Worm (Caenorhabditis elegans) whole organism, L3 larva: ENCODE results near the gene kcnl-1.

Source experiments
- ZK546.5 ChIP-seq: sonication (generic microtip); optimal IDR thresholded peaks from 2 replicates; lab custom pipeline; 2017; ENCODE audit warnings: missing biosample characterization, missing genetic modification characterization
- aly-2 ChIP-seq: fragments of 150-350 bp; optimal IDR thresholded peaks from 2 replicates; lab custom pipeline; 2014; ENCODE audit warnings: missing biosample characterization, missing genetic modification characterization
- ama-1 ChIP-seq: fragments of 150-350 bp; optimal IDR thresholded peaks from 2 replicates; lab custom pipeline; 2018
- ceh-16 ChIP-seq: sonication (generic microtip); optimal IDR thresholded peaks from 2 replicates; lab custom pipeline; 2017; ENCODE audit warnings: missing biosample characterization, missing genetic modification characterization
- ceh-28 ChIP-seq: fragments of 150-350 bp; optimal IDR thresholded peaks from 2 replicates; lab custom pipeline; 2014; ENCODE audit warnings: missing biosample characterization, missing genetic modification reagents, missing genetic modification characterization
- ceh-82 ChIP-seq: fragments of 150-350 bp; optimal IDR thresholded peaks from 2 replicates; lab custom pipeline; 2014; ENCODE audit warnings: missing biosample characterization, missing genetic modification characterization
- ceh-9 ChIP-seq: sonication (generic microtip); optimal IDR thresholded peaks from 2 replicates; lab custom pipeline; 2018; ENCODE audit warnings: missing biosample characterization, missing genetic modification characterization
- egl-27 ChIP-seq: sonication (generic microtip); optimal IDR thresholded peaks from 4 replicates; lab custom pipeline; 2017; ENCODE audit warnings: missing biosample characterization, missing genetic modification reagents, missing genetic modification characterization
- egl-5 ChIP-seq: fragments of 150-350 bp; optimal IDR thresholded peaks from 2 replicates; lab custom pipeline; 2017; ENCODE audit warnings: missing biosample characterization, missing genetic modification reagents, missing genetic modification characterization, inconsistent platforms
- elt-1 ChIP-seq: fragments of 150-350 bp; optimal IDR thresholded peaks from 2 replicates; lab custom pipeline; 2014; ENCODE audit warnings: missing biosample characterization, missing genetic modification characterization
- elt-3 ChIP-seq, 3 experiments: fragments of 150-350 bp in 1 of 3; sonication (generic microtip) in 2 of 3; optimal IDR thresholded peaks; 2 replicates in 2 of 3; 4 replicates in 1 of 3; lab custom pipeline; 2014 to 2017; ENCODE audit warnings: missing biosample characterization in 3 of 3, missing genetic modification characterization in 3 of 3
- eor-1 ChIP-seq, 2 experiments: fragments of 150-350 bp; optimal IDR thresholded peaks; 2 replicates each; lab custom pipeline; 2014 to 2018; ENCODE audit warnings: missing biosample characterization in 2 of 2, missing genetic modification characterization in 2 of 2
- hmg-11 ChIP-seq: sonication (generic microtip); optimal IDR thresholded peaks from 2 replicates; lab custom pipeline; 2016; ENCODE audit warnings: missing genetic modification characterization, missing compliant biosample characterization
- jun-1 ChIP-seq: fragments of 150-350 bp; optimal IDR thresholded peaks from 2 replicates; lab custom pipeline; 2014; ENCODE audit warnings: missing biosample characterization, missing genetic modification reagents, missing genetic modification characterization
- lin-39 ChIP-seq: fragments of 150-350 bp; optimal IDR thresholded peaks from 2 replicates; lab custom pipeline; 2018; ENCODE audit warnings: missing biosample characterization, missing genetic modification reagents, missing genetic modification characterization
- lsy-12 ChIP-seq: sonication (generic microtip); optimal IDR thresholded peaks from 2 replicates; lab custom pipeline; 2016; ENCODE audit warnings: mild to moderate bottlenecking, missing genetic modification characterization, missing compliant biosample characterization
- mdl-1 ChIP-seq: fragments of 150-350 bp; optimal IDR thresholded peaks from 2 replicates; lab custom pipeline; 2014; ENCODE audit warnings: missing biosample characterization, missing genetic modification characterization
- mml-1 ChIP-seq: fragments of 150-350 bp; sonication (generic microtip); optimal IDR thresholded peaks from 3 replicates; lab custom pipeline; 2014; ENCODE audit warnings: missing biosample characterization, missing genetic modification characterization
- nfya-1 ChIP-seq: sonication (generic microtip); optimal IDR thresholded peaks from 2 replicates; lab custom pipeline; 2017; ENCODE audit warnings: missing genetic modification characterization, mild to moderate bottlenecking, missing compliant biosample characterization, antibody characterized with exemption, moderate library complexity; ENCODE audit not compliant: insufficient read depth
- nhr-237 ChIP-seq: fragments of 150-350 bp; optimal IDR thresholded peaks from 2 replicates; lab custom pipeline; 2014; ENCODE audit warnings: missing biosample characterization, missing genetic modification characterization
- nhr-25 ChIP-seq: sonication (generic microtip); optimal IDR thresholded peaks from 2 replicates; lab custom pipeline; 2017; ENCODE audit warnings: missing biosample characterization, missing genetic modification characterization
- nhr-28 ChIP-seq: fragments of 150-350 bp; optimal IDR thresholded peaks from 2 replicates; lab custom pipeline; 2014; ENCODE audit warnings: missing biosample characterization, missing genetic modification characterization
- nhr-43 ChIP-seq: sonication (generic microtip); optimal IDR thresholded peaks from 2 replicates; lab custom pipeline; 2016; ENCODE audit warnings: mild to moderate bottlenecking, missing genetic modification characterization, missing compliant biosample characterization; ENCODE audit not compliant: poor library complexity, severe bottlenecking
- nhr-67 ChIP-seq: fragments of 150-350 bp; optimal IDR thresholded peaks from 2 replicates; lab custom pipeline; 2014; ENCODE audit warnings: missing biosample characterization, missing genetic modification characterization
- nhr-77 ChIP-seq: fragments of 150-350 bp; optimal IDR thresholded peaks from 2 replicates; lab custom pipeline; 2014; ENCODE audit warnings: missing biosample characterization, missing genetic modification characterization
- pha-4 ChIP-seq: fragments of 150-350 bp; optimal IDR thresholded peaks from 2 replicates; lab custom pipeline; 2014; ENCODE audit warnings: missing biosample characterization, missing genetic modification reagents, missing genetic modification characterization
- pqm-1 ChIP-seq: fragments of 150-350 bp; optimal IDR thresholded peaks from 2 replicates; lab custom pipeline; 2017; ENCODE audit warnings: missing biosample characterization, missing genetic modification characterization, inconsistent platforms
- sea-2 ChIP-seq: fragments of 150-350 bp; sonication (generic microtip); optimal IDR thresholded peaks from 4 replicates; lab custom pipeline; 2014; ENCODE audit warnings: missing biosample characterization, missing genetic modification reagents, missing genetic modification characterization
- skn-1 ChIP-seq: fragments of 150-350 bp; optimal IDR thresholded peaks from 2 replicates; lab custom pipeline; 2014; ENCODE audit warnings: missing biosample characterization, missing genetic modification characterization
- tbx-2 ChIP-seq: sonication (generic microtip); optimal IDR thresholded peaks from 2 replicates; lab custom pipeline; 2016; ENCODE audit warnings: mild to moderate bottlenecking, missing genetic modification characterization, missing compliant biosample characterization
- unc-62 ChIP-seq: fragments of 150-350 bp; sonication (generic microtip); optimal IDR thresholded peaks from 4 replicates; lab custom pipeline; 2014; ENCODE audit warnings: missing biosample characterization, missing genetic modification reagents, missing genetic modification characterization
- zag-1 ChIP-seq: fragments of 150-350 bp; optimal IDR thresholded peaks from 2 replicates; lab custom pipeline; 2014; ENCODE audit warnings: missing biosample characterization, missing genetic modification characterization
- ztf-11 ChIP-seq: fragments of 150-350 bp; optimal IDR thresholded peaks from 2 replicates; lab custom pipeline; 2014; ENCODE audit warnings: missing biosample characterization, missing genetic modification characterization
- ztf-4 ChIP-seq: fragments of 150-350 bp; optimal IDR thresholded peaks from 2 replicates; lab custom pipeline; 2014; ENCODE audit warnings: missing biosample characterization, missing genetic modification characterization

The kcnl-1 gene

DNA sequence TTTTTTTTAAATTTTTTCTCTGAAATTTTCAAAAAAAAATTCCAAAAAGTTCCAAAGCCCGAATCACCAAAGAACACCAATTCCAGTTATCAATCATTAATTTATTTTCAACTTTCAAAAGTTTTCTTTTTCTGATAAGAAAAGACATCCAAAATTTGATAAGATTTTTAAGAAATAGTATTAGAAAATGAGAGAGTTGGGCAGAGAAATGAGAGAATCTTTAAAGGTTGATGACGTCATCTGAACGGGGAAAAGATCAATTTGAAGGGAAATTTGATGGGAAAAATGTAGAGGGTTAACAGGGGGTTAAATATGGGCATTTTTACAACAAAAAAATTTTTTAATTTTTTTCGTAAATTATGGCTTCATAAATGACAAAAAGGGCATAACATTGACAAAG lies 31.7 kb upstream of the kcnl-1 start (continued):
- TF ChIP-seq mml-1 (tag; lab: Kevin White, UChicago) = no peak

- TF ChIP-seq mdl-1 (tag; lab: Kevin White, UChicago) (no peak), nhr-237 (no peak), nhr-28 (no peak), egl-5 (no peak), pha-4 (tag; lab: Kevin White, UChicago) (no peak), tbx-2 (tag; lab: Kevin White, UChicago) (no peak), pqm-1 (no peak), elt-1 (tag; lab: Kevin White, UChicago) (no peak), sea-2 (GFP tag; lab: Kevin White, UChicago) (no peak), nhr-67 (no peak), nhr-25 (tag; lab: Kevin White, UChicago) (no peak), ceh-16 (no peak), skn-1 (tag; lab: Kevin White, UChicago) (no peak), ceh-28 (no peak), egl-27 (tag; lab: Kevin White, UChicago) (no peak), nhr-43 (tag; lab: Kevin White, UChicago) (no peak), elt-3 (tag; optimal IDR thresholded peaks at IDR 0.05; lab: Kevin White, UChicago) (no peak)
These were observed 24.3 kb upstream of the kcnl-1 start for ce11 chrV:19540916-19541315.

- TF ChIP-seq egl-5 (no peak), hmg-11 (no peak), nhr-25 (tag; lab: Kevin White, UChicago) (no peak), lin-39 (tag; lab: Kevin White, UChicago) (no peak), nhr-77 (tag; lab: Kevin White, UChicago) (no peak), sea-2 (GFP tag; lab: Kevin White, UChicago) (no peak), nfya-1 (tag; lab: Kevin White, UChicago) (no peak), ztf-4 (no peak), ceh-16 (no peak), elt-1 (tag; lab: Kevin White, UChicago) (no peak), lsy-12 (tag; lab: Kevin White, UChicago) (no peak), eor-1 (tag; optimal IDR thresholded peaks at IDR 0.05; lab: Kevin White, UChicago) (no peak), ama-1 (lab: Kevin White, UChicago) (no peak), zag-1 (tag; lab: Kevin White, UChicago) (no peak), ZK546.5 (no peak), unc-62 (GFP tag; lab: Kevin White, UChicago) (no peak), nhr-237 (no peak), ceh-9 (tag; lab: Kevin White, UChicago) (no peak), jun-1 (tag; lab: Kevin White, UChicago) (no peak)
These were observed 21.7 kb upstream of the kcnl-1 start for ce11 chrV:19543509-19543908.

DNA sequence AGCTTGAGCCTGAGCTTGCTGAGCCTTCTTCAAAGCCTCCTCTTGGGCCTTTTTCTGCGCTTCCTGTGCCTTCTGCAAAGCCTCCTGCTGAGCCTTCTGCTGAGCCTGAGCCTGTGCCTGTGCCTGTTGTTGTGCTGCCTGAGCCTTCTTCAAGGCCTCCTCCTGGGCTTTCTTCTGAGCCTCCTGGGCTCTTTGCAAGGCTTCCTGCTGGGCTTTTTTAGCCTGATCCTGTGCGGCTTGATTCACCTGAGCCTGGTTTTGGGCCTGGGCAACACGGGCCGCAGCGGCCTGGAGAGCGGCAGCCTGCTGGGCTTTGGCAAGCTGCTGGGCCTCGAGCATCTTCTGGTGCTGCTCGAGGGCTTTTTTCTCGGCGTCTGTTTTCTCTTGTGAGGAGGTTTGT lies 20.2 kb upstream of the kcnl-1 start:
- no peak for TF ChIP-seq nhr-67

DNA sequence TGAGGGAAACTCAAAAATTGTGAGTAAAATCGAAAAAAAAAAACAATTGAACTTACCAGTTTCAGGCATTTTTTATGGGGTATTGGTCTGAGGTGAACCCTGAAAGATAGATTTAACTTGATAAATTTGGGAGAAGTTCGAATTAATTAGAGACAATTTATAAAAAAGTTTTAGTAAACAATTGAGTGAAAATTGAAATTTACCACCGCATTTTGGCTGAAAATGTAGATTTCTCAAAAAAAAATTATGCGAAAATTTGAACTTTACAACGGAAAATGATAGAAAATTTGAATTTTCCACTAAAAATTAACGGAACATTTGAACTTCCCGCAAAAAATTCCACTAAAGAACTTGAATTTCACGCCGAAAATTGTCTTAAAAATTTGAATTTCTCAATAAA lies 19.1 kb upstream of the kcnl-1 start, which contains the start of gene Y43F8B.1:
TSS of gene Y43F8B.1 (minus strand) at position 101 of the 400 bp plus-strand sequence.
- TF ChIP-seq ceh-16 (no peak), aly-2 (tag; lab: Kevin White, UChicago) (no peak), nhr-67 (no peak), ztf-11 (tag; lab: Kevin White, UChicago) (no peak), pha-4 (tag; lab: Kevin White, UChicago) (no peak), unc-62 (GFP tag; lab: Kevin White, UChicago) (no peak), pqm-1 (no peak), lsy-12 (tag; lab: Kevin White, UChicago) (no peak), lin-39 (tag; lab: Kevin White, UChicago) (no peak), mdl-1 (tag; lab: Kevin White, UChicago) (no peak), ceh-82 (tag; lab: Kevin White, UChicago) (no peak), elt-3 (tag; optimal IDR thresholded peaks at IDR 0.05; lab: Kevin White, UChicago) (no peak), ZK546.5 (no peak)
- TF ChIP-seq, all 47 proteins: peak for 0
